Fruit fly (Drosophila melanogaster) whole organism, prepupa: Measurements from ENCODE around the gene Cby.

Experiments
- CG10631 ChIP-seq: fragments of 200-800 bp; sonication (Bioruptor generic); optimal IDR thresholded peaks from 2 replicates; lab custom pipeline; 2016; ENCODE audit warnings: missing biosample characterization, missing genetic modification characterization
- CG10669 ChIP-seq: fragments of 200-800 bp; sonication (Bioruptor generic); optimal IDR thresholded peaks from 3 replicates; lab custom pipeline; 2018; ENCODE audit warnings: missing biosample characterization, mild to moderate bottlenecking, missing genetic modification characterization, moderate library complexity
- CG11294 ChIP-seq: fragments of 200-800 bp; sonication (Bioruptor generic); IDR thresholded peaks from 2 replicates; pipeline ENCODE4 v1.3.6; 2022; ENCODE audit warnings: missing biosample characterization, missing genetic modification characterization
- CG11762 ChIP-seq: fragments of 200-800 bp; sonication (Bioruptor generic); optimal IDR thresholded peaks from 3 replicates; lab custom pipeline; 2016; ENCODE audit warnings: missing biosample characterization, missing genetic modification characterization; ENCODE audit not compliant: insufficient read depth
- CG16779 ChIP-seq: fragments of 200-800 bp; sonication (Bioruptor generic); optimal IDR thresholded peaks from 3 replicates; lab custom pipeline; 2017; ENCODE audit warnings: missing biosample characterization, mild to moderate bottlenecking, missing genetic modification characterization
- CG6276 ChIP-seq: fragments of 200-800 bp; sonication (Bioruptor generic); optimal IDR thresholded peaks from 2 replicates; lab custom pipeline; 2017; ENCODE audit warnings: missing biosample characterization, mild to moderate bottlenecking, missing genetic modification characterization
- CG6792 ChIP-seq: fragments of 200-800 bp; sonication (Bioruptor generic); optimal IDR thresholded peaks from 3 replicates; lab custom pipeline; 2016; ENCODE audit warnings: missing biosample characterization, missing genetic modification characterization
- OdsH ChIP-seq: fragments of 200-800 bp; sonication (Bioruptor generic); optimal IDR thresholded peaks from 3 replicates; lab custom pipeline; 2016; ENCODE audit warnings: missing biosample characterization, missing genetic modification characterization
- Sox102F ChIP-seq: fragments of 200-800 bp; sonication (Bioruptor generic); optimal IDR thresholded peaks from 2 replicates; lab custom pipeline; 2016; ENCODE audit warnings: missing biosample characterization, mild to moderate bottlenecking, missing genetic modification characterization
- cyc ChIP-seq: fragments of 200-800 bp; sonication (Bioruptor generic); optimal IDR thresholded peaks from 3 replicates; lab custom pipeline; 2016; ENCODE audit warnings: missing biosample characterization, missing genetic modification characterization
- fd59A ChIP-seq: fragments of 200-800 bp; sonication (Bioruptor generic); optimal IDR thresholded peaks from 2 replicates; lab custom pipeline; 2017; ENCODE audit warnings: missing biosample characterization, mild to moderate bottlenecking, missing genetic modification characterization, missing genetic modification reagents
- net ChIP-seq: fragments of 200-800 bp; sonication (Bioruptor generic); optimal IDR thresholded peaks from 3 replicates; lab custom pipeline; 2016; ENCODE audit warnings: missing biosample characterization, missing genetic modification characterization
- spab ChIP-seq: fragments of 200-800 bp; sonication (Bioruptor generic); optimal IDR thresholded peaks from 2 replicates; lab custom pipeline; 2017; ENCODE audit warnings: missing biosample characterization, mild to moderate bottlenecking, missing genetic modification characterization, missing genetic modification reagents

- TF ChIP-seq OdsH (GFP tag; lab: Kevin White, UChicago) (no peak), Sox102F (GFP tag; lab: Kevin White, UChicago) (peak; percentile 64), net (no peak), fd59A (GFP tag; lab: Kevin White, UChicago) (no peak), cyc (GFP tag; lab: Kevin White, UChicago) (no peak), CG6276 (no peak), CG16779 (tag; lab: Kevin White, UChicago) (no peak), CG11762 (GFP tag; lab: Kevin White, UChicago) (no peak), CG11294 (GFP tag; lab: Robert Waterston, UW) (no peak), spab (GFP tag; lab: Kevin White, UChicago) (peak; percentile 38), CG6792 (GFP tag; lab: Kevin White, UChicago) (peak; percentile 44), CG10631 (GFP tag; lab: Kevin White, UChicago) (no peak), CG10669 (peak; percentile 48)
Observed at dm6 chr3R:21823076-21823475, 44.7 kb upstream of the Cby start.
